Worm (Caenorhabditis elegans) whole organism, early embryonic: ENCODE data around the gene T21B4.3.

ENCODE experiments used
- B0310.2 ChIP-seq: sonication (generic microtip); optimal IDR thresholded peaks from 2 replicates; lab custom pipeline; 2016; ENCODE audit warnings: mild to moderate bottlenecking, missing genetic modification characterization, missing compliant biosample characterization
- F13C5.2 ChIP-seq: sonication (generic microtip); optimal IDR thresholded peaks from 2 replicates; lab custom pipeline; 2017; ENCODE audit warnings: mild to moderate bottlenecking, missing genetic modification characterization, inconsistent platforms, missing compliant biosample characterization
- ama-1 ChIP-seq: fragments of 150-350 bp; optimal IDR thresholded peaks from 2 replicates; lab custom pipeline; 2014
- ceh-13 ChIP-seq: fragments of 200-800 bp; sonication (Bioruptor generic); optimal IDR thresholded peaks from 2 replicates; lab custom pipeline; 2018; ENCODE audit warnings: mild to moderate bottlenecking, missing genetic modification characterization, missing compliant biosample characterization
- ceh-36 ChIP-seq: sonication (generic microtip); optimal IDR thresholded peaks from 2 replicates; lab custom pipeline; 2016; ENCODE audit warnings: missing genetic modification characterization, inconsistent platforms, missing compliant biosample characterization
- ets-7 ChIP-seq: sonication (generic microtip); optimal IDR thresholded peaks from 2 replicates; lab custom pipeline; 2016; ENCODE audit warnings: missing genotype, missing genetic modification characterization, missing compliant biosample characterization
- flt-1 ChIP-seq: fragments of 200-800 bp; sonication (Bioruptor generic); IDR thresholded peaks from 2 replicates; pipeline ENCODE4 v1.3.6; 2022; ENCODE audit warnings: missing genetic modification characterization, missing compliant biosample characterization
- hmbx-1 ChIP-seq: sonication (generic microtip); optimal IDR thresholded peaks from 2 replicates; lab custom pipeline; 2016; ENCODE audit warnings: mild to moderate bottlenecking, missing genetic modification characterization, missing compliant biosample characterization
- hnd-1 ChIP-seq: sonication (generic microtip); optimal IDR thresholded peaks from 2 replicates; lab custom pipeline; 2016; ENCODE audit warnings: missing genetic modification characterization, missing compliant biosample characterization
- pes-1 ChIP-seq: fragments of 200-800 bp; sonication (Bioruptor generic); IDR thresholded peaks from 2 replicates; pipeline ENCODE4 v1.3.6; 2022; ENCODE audit warnings: missing genetic modification reagents, missing genetic modification characterization, missing compliant biosample characterization
- sea-1 ChIP-seq: fragments of 200-800 bp; sonication (Bioruptor generic); conservative IDR thresholded peaks from 2 replicates; pipeline ENCODE4 v1.3.6; 2022; ENCODE audit warnings: missing genetic modification characterization, missing compliant biosample characterization
- tbx-11 ChIP-seq: fragments of 200-800 bp; sonication (Bioruptor generic); IDR thresholded peaks from 2 replicates; pipeline ENCODE4 v1.3.6; 2022; ENCODE audit warnings: missing genetic modification characterization, missing compliant biosample characterization
- tbx-37 ChIP-seq: fragments of 200-800 bp; sonication (Bioruptor generic); conservative IDR thresholded peaks from 2 replicates; pipeline ENCODE4 v1.3.6; 2022; ENCODE audit warnings: missing genetic modification reagents, missing genetic modification characterization, missing compliant biosample characterization
- tra-4 ChIP-seq: sonication (generic microtip); optimal IDR thresholded peaks from 2 replicates; lab custom pipeline; 2017; ENCODE audit warnings: missing genetic modification characterization, missing compliant biosample characterization

ce11 chrII:12518809-12519344 is 22.0 kb upstream of the T21B4.3 start, which contains the start of gene srh-70:
- TF ChIP-seq ama-1 (lab: Kevin White, UChicago): no peak
- TF ChIP-seq tbx-37 (GFP tag; lab: Robert Waterston, UW): no peak
- no peak for TF ChIP-seq ceh-13 (GFP tag; lab: Kevin White, UChicago)
- no peak for TF ChIP-seq B0310.2 (tag; lab: Kevin White, UChicago)
- no peak for TF ChIP-seq hnd-1 (tag; lab: Kevin White, UChicago)
- no peak for TF ChIP-seq tra-4 (tag; lab: Kevin White, UChicago)
- TF ChIP-seq tbx-11 (GFP tag; lab: Robert Waterston, UW): no peak
- TF ChIP-seq sea-1: no peak
- no peak for TF ChIP-seq flt-1 (GFP tag; lab: Robert Waterston, UW)
- no peak for TF ChIP-seq ets-7 (tag; lab: Kevin White, UChicago)
- no peak for TF ChIP-seq pes-1 (GFP tag; lab: Robert Waterston, UW)
- TF ChIP-seq hmbx-1 (tag; lab: Kevin White, UChicago): no peak
- no peak for TF ChIP-seq ceh-36 (tag; lab: Kevin White, UChicago)
- no peak for TF ChIP-seq F13C5.2 (tag; lab: Kevin White, UChicago)
